Fruit fly (Drosophila melanogaster) whole organism, prepupa: ENCODE measurements around the gene CG14324.
A peak's percentile ranks its signal among the peaks of the same experiment; 100 is the strongest.

Source experiments
- Blimp-1 ChIP-seq: fragments of 200-800 bp; sonication (Bioruptor generic); optimal IDR thresholded peaks from 3 replicates; lab custom pipeline; 2017; ENCODE audit warnings: missing biosample characterization, missing genetic modification characterization, mild to moderate bottlenecking, moderate library complexity, missing genetic modification reagents
- CG10631 ChIP-seq: fragments of 200-800 bp; sonication (Bioruptor generic); optimal IDR thresholded peaks from 2 replicates; lab custom pipeline; 2016; ENCODE audit warnings: missing biosample characterization, missing genetic modification characterization
- CG10669 ChIP-seq: fragments of 200-800 bp; sonication (Bioruptor generic); optimal IDR thresholded peaks from 3 replicates; lab custom pipeline; 2018; ENCODE audit warnings: missing biosample characterization, mild to moderate bottlenecking, missing genetic modification characterization, moderate library complexity
- CG11294 ChIP-seq: fragments of 200-800 bp; sonication (Bioruptor generic); IDR thresholded peaks from 2 replicates; pipeline ENCODE4 v1.3.6; 2022; ENCODE audit warnings: missing biosample characterization, missing genetic modification characterization
- CG11762 ChIP-seq: fragments of 200-800 bp; sonication (Bioruptor generic); optimal IDR thresholded peaks from 3 replicates; lab custom pipeline; 2016; ENCODE audit warnings: missing biosample characterization, missing genetic modification characterization; ENCODE audit not compliant: insufficient read depth
- CG11902 ChIP-seq: fragments of 200-800 bp; sonication (Bioruptor generic); optimal IDR thresholded peaks from 3 replicates; lab custom pipeline; 2016; ENCODE audit warnings: missing biosample characterization, missing genetic modification characterization
- CG15336 ChIP-seq: fragments of 200-800 bp; sonication (Bioruptor generic); IDR thresholded peaks from 2 replicates; pipeline ENCODE4 v1.3.6; 2022; ENCODE audit warnings: missing biosample characterization, missing genetic modification characterization
- CG1621 ChIP-seq: fragments of 200-800 bp; sonication (Bioruptor generic); optimal IDR thresholded peaks from 3 replicates; lab custom pipeline; 2018; ENCODE audit warnings: missing biosample characterization, mild to moderate bottlenecking, missing genetic modification characterization
- CG16779 ChIP-seq: fragments of 200-800 bp; sonication (Bioruptor generic); optimal IDR thresholded peaks from 3 replicates; lab custom pipeline; 2017; ENCODE audit warnings: missing biosample characterization, mild to moderate bottlenecking, missing genetic modification characterization
- CG31627 ChIP-seq: fragments of 200-800 bp; sonication (Bioruptor generic); optimal IDR thresholded peaks from 3 replicates; lab custom pipeline; 2016; ENCODE audit warnings: missing biosample characterization, missing genetic modification characterization
- CG34406 ChIP-seq: fragments of 200-800 bp; sonication (Bioruptor generic); optimal IDR thresholded peaks from 3 replicates; lab custom pipeline; 2016; ENCODE audit warnings: missing biosample characterization, missing genetic modification characterization
- CG3919 ChIP-seq: fragments of 200-800 bp; sonication (Bioruptor generic); optimal IDR thresholded peaks from 3 replicates; lab custom pipeline; 2016; ENCODE audit warnings: missing biosample characterization, missing genetic modification characterization
- CG4318 ChIP-seq: fragments of 200-800 bp; sonication (Bioruptor generic); optimal IDR thresholded peaks from 3 replicates; lab custom pipeline; 2017; ENCODE audit warnings: missing biosample characterization, mild to moderate bottlenecking, missing genetic modification characterization
- CG6163 ChIP-seq: fragments of 200-800 bp; sonication (Bioruptor generic); IDR thresholded peaks from 3 replicates; pipeline ENCODE4 v1.3.6; 2022; ENCODE audit warnings: missing biosample characterization, missing genetic modification characterization
- CG6276 ChIP-seq: fragments of 200-800 bp; sonication (Bioruptor generic); optimal IDR thresholded peaks from 2 replicates; lab custom pipeline; 2017; ENCODE audit warnings: missing biosample characterization, mild to moderate bottlenecking, missing genetic modification characterization
- CG6792 ChIP-seq: fragments of 200-800 bp; sonication (Bioruptor generic); optimal IDR thresholded peaks from 3 replicates; lab custom pipeline; 2016; ENCODE audit warnings: missing biosample characterization, missing genetic modification characterization
- CG6808 ChIP-seq: fragments of 200-800 bp; sonication (Bioruptor generic); optimal IDR thresholded peaks from 3 replicates; lab custom pipeline; 2017; ENCODE audit warnings: missing biosample characterization, missing genetic modification characterization, mild to moderate bottlenecking, moderate library complexity, missing genetic modification reagents
- CG6854 ChIP-seq: fragments of 200-800 bp; sonication (Bioruptor generic); optimal IDR thresholded peaks from 2 replicates; lab custom pipeline; 2017; ENCODE audit warnings: missing biosample characterization, mild to moderate bottlenecking, missing genetic modification characterization
- CG7368 ChIP-seq: fragments of 200-800 bp; sonication (Bioruptor generic); optimal IDR thresholded peaks from 3 replicates; lab custom pipeline; 2016; ENCODE audit warnings: missing biosample characterization, missing genetic modification characterization
- CG8119 ChIP-seq: fragments of 200-800 bp; sonication (Bioruptor generic); IDR thresholded peaks from 3 replicates; pipeline ENCODE4 v1.3.6; 2022; ENCODE audit warnings: missing biosample characterization, missing genetic modification characterization
- CG8319 ChIP-seq: fragments of 200-800 bp; sonication (Bioruptor generic); optimal IDR thresholded peaks from 3 replicates; lab custom pipeline; 2016; ENCODE audit warnings: missing biosample characterization, missing genetic modification characterization
- CG8632 ChIP-seq: fragments of 200-800 bp; sonication (Bioruptor generic); optimal IDR thresholded peaks from 3 replicates; lab custom pipeline; 2016; ENCODE audit warnings: missing biosample characterization, missing genetic modification characterization
- CG9139 ChIP-seq: fragments of 200-800 bp; sonication (Bioruptor generic); optimal IDR thresholded peaks from 3 replicates; lab custom pipeline; 2017; ENCODE audit warnings: missing biosample characterization, mild to moderate bottlenecking, missing genetic modification characterization
- Eip75B ChIP-seq: fragments of 200-800 bp; sonication (Bioruptor generic); optimal IDR thresholded peaks from 3 replicates; lab custom pipeline; 2016; ENCODE audit warnings: missing biosample characterization, missing genetic modification characterization
- Eip78C ChIP-seq: fragments of 200-800 bp; sonication (Bioruptor generic); peaks from one replicate; lab custom pipeline; 2016; ENCODE audit warnings: missing biosample characterization, missing genetic modification characterization
- Eip93F ChIP-seq: fragments of 200-800 bp; sonication (Bioruptor generic); optimal IDR thresholded peaks from 2 replicates; lab custom pipeline; 2016; ENCODE audit warnings: missing biosample characterization, mild to moderate bottlenecking, missing genetic modification characterization
- Ets96B ChIP-seq: fragments of 200-800 bp; optimal IDR thresholded peaks from 2 replicates; lab custom pipeline; 2019; ENCODE audit warnings: missing biosample characterization, mild to moderate bottlenecking, missing genetic modification characterization, moderate library complexity
- Gug ChIP-seq: fragments of 200-800 bp; sonication (Bioruptor generic); IDR thresholded peaks from 2 replicates; pipeline ENCODE4 v1.3.6; 2022; ENCODE audit warnings: missing biosample characterization, missing genetic modification characterization
- Hr38 ChIP-seq: sonication (Bioruptor generic); optimal IDR thresholded peaks from 2 replicates; lab custom pipeline; 2016; ENCODE audit warnings: missing biosample characterization, missing genetic modification characterization
- Hr4 ChIP-seq: fragments of 200-800 bp; sonication (Bioruptor generic); optimal IDR thresholded peaks from 3 replicates; lab custom pipeline; 2016; ENCODE audit warnings: missing biosample characterization, missing genetic modification characterization
- Lpt ChIP-seq: fragments of 200-800 bp; sonication (Bioruptor generic); optimal IDR thresholded peaks from 3 replicates; lab custom pipeline; 2016; ENCODE audit warnings: missing biosample characterization, missing genetic modification characterization
- Met ChIP-seq: fragments of 200-800 bp; sonication (Bioruptor generic); optimal IDR thresholded peaks from 3 replicates; lab custom pipeline; 2016; ENCODE audit warnings: missing biosample characterization, missing genetic modification characterization
- OdsH ChIP-seq: fragments of 200-800 bp; sonication (Bioruptor generic); optimal IDR thresholded peaks from 3 replicates; lab custom pipeline; 2016; ENCODE audit warnings: missing biosample characterization, missing genetic modification characterization
- Smox ChIP-seq: fragments of 200-800 bp; sonication (Bioruptor generic); optimal IDR thresholded peaks from 3 replicates; lab custom pipeline; 2016; ENCODE audit warnings: missing biosample characterization, missing genetic modification characterization
- Sox102F ChIP-seq: fragments of 200-800 bp; sonication (Bioruptor generic); optimal IDR thresholded peaks from 2 replicates; lab custom pipeline; 2016; ENCODE audit warnings: missing biosample characterization, mild to moderate bottlenecking, missing genetic modification characterization
- Sox15 ChIP-seq: fragments of 200-800 bp; sonication (Bioruptor generic); optimal IDR thresholded peaks from 3 replicates; lab custom pipeline; 2016; ENCODE audit warnings: missing biosample characterization, missing genetic modification characterization
- achi ChIP-seq: fragments of 200-800 bp; sonication (Bioruptor generic); optimal IDR thresholded peaks from 3 replicates; lab custom pipeline; 2016; ENCODE audit warnings: missing biosample characterization, missing genetic modification characterization
- acj6 ChIP-seq: fragments of 200-800 bp; sonication (Bioruptor generic); optimal IDR thresholded peaks from 3 replicates; lab custom pipeline; 2016; ENCODE audit warnings: missing biosample characterization, missing genetic modification characterization
- cyc ChIP-seq: fragments of 200-800 bp; sonication (Bioruptor generic); optimal IDR thresholded peaks from 3 replicates; lab custom pipeline; 2016; ENCODE audit warnings: missing biosample characterization, missing genetic modification characterization
- dac ChIP-seq: fragments of 200-800 bp; sonication (Bioruptor generic); optimal IDR thresholded peaks from 2 replicates; lab custom pipeline; 2017; ENCODE audit warnings: missing biosample characterization, mild to moderate bottlenecking, missing genetic modification characterization
- dsx ChIP-seq: fragments of 200-800 bp; optimal IDR thresholded peaks from 3 replicates; lab custom pipeline; 2019; ENCODE audit warnings: missing biosample characterization, mild to moderate bottlenecking, missing genetic modification characterization, moderate library complexity; ENCODE audit not compliant: poor library complexity, severe bottlenecking
- eg ChIP-seq: fragments of 200-800 bp; sonication (Bioruptor generic); IDR thresholded peaks from 3 replicates; pipeline ENCODE4 v1.3.6; 2022; ENCODE audit warnings: missing biosample characterization, missing genetic modification characterization
- esn ChIP-seq: fragments of 200-800 bp; sonication (Bioruptor generic); optimal IDR thresholded peaks from 2 replicates; lab custom pipeline; 2016; ENCODE audit warnings: missing biosample characterization, mild to moderate bottlenecking, missing genetic modification characterization, moderate library complexity
- fd59A ChIP-seq: fragments of 200-800 bp; sonication (Bioruptor generic); optimal IDR thresholded peaks from 2 replicates; lab custom pipeline; 2017; ENCODE audit warnings: missing biosample characterization, mild to moderate bottlenecking, missing genetic modification characterization, missing genetic modification reagents
- fd85E ChIP-seq: fragments of 200-800 bp; sonication (Bioruptor generic); optimal IDR thresholded peaks from 3 replicates; lab custom pipeline; 2016; ENCODE audit warnings: missing biosample characterization, missing genetic modification characterization
- fkh ChIP-seq: fragments of 200-800 bp; sonication (Bioruptor generic); optimal IDR thresholded peaks from 3 replicates; lab custom pipeline; 2017; ENCODE audit warnings: missing biosample characterization, mild to moderate bottlenecking, missing genetic modification characterization, moderate library complexity
- pdm3 ChIP-seq: fragments of 200-800 bp; sonication (Bioruptor generic); optimal IDR thresholded peaks from 3 replicates; lab custom pipeline; 2016; ENCODE audit warnings: missing biosample characterization, missing genetic modification characterization
- ss ChIP-seq, 2 experiments: fragments of 200-800 bp; sonication (Bioruptor generic); optimal IDR thresholded peaks; 2 replicates in 1 of 2; 3 replicates in 1 of 2; lab custom pipeline; 2017 to 2018; ENCODE audit warnings: mild to moderate bottlenecking in 2 of 2, missing biosample characterization in 2 of 2, missing genetic modification characterization in 2 of 2, moderate library complexity in 1 of 2
- svp ChIP-seq: fragments of 200-800 bp; sonication (Bioruptor generic); peaks from one replicate; lab custom pipeline; 2016; ENCODE audit warnings: missing biosample characterization, missing genetic modification characterization
- topi ChIP-seq: fragments of 200-800 bp; sonication (Bioruptor generic); optimal IDR thresholded peaks from 3 replicates; lab custom pipeline; 2016; ENCODE audit warnings: missing biosample characterization, missing genetic modification characterization
- vri ChIP-seq: fragments of 200-800 bp; sonication (Bioruptor generic); optimal IDR thresholded peaks from 3 replicates; lab custom pipeline; 2016; ENCODE audit warnings: missing biosample characterization, mild to moderate bottlenecking, missing genetic modification characterization

Gene CG14324

dm6 chr3R:17604198-17604879, 14.3 kb downstream of the CG14324 start:
- TF ChIP-seq CG1621 (peak; percentile 22), Eip75B (no peak), CG34406 (peak; percentile 56), cyc (peak; percentile 12), CG9139 (peak; percentile 19), dsx (GFP tag; lab: Kevin White, UChicago) (peak; percentile 58), CG15336 (peak; percentile 37), CG7368 (GFP tag; lab: Kevin White, UChicago) (no peak), Eip93F (GFP tag; lab: Kevin White, UChicago) (no peak), topi (GFP tag; lab: Kevin White, UChicago) (peak; percentile 37), CG8632 (peak; percentile 33), acj6 (GFP tag; lab: Kevin White, UChicago) (peak; percentile 36), CG6808 (GFP tag; lab: Kevin White, UChicago) (peak; percentile 65), Gug (no peak), CG6163 (GFP tag; lab: Robert Waterston, UW) (no peak), Hr4 (GFP tag; lab: Kevin White, UChicago) (peak; percentile 22), Smox (GFP tag; lab: Kevin White, UChicago) (peak; percentile 43), eg (GFP tag; lab: Robert Waterston, UW) (peak; percentile 45; the same call in 1 of the 3 replicates), CG10669 (GFP tag; lab: Kevin White, UChicago) (peak; percentile 66), Ets96B (tag; lab: Kevin White, UChicago) (peak; percentile 66), dac (GFP tag; lab: Kevin White, UChicago) (peak; percentile 3), CG16779 (tag; lab: Kevin White, UChicago) (peak; percentile 44), OdsH (GFP tag; lab: Kevin White, UChicago) (peak; percentile 50), svp (GFP tag; lab: Kevin White, UChicago) (peak; percentile 45), Sox15 (GFP tag; lab: Kevin White, UChicago) (peak; percentile 15), Lpt (no peak), CG11762 (peak; percentile 12), Hr38 (GFP tag; lab: Kevin White, UChicago) (no peak), CG6854 (no peak), Blimp-1 (GFP tag; lab: Kevin White, UChicago) (peak; percentile 20), Eip78C (GFP tag; lab: Kevin White, UChicago) (peak; percentile 88), CG4318 (GFP tag; lab: Kevin White, UChicago) (peak; percentile 50), CG8319 (no peak), fkh (GFP tag; lab: Kevin White, UChicago) (peak; percentile 10), fd85E (GFP tag; lab: Kevin White, UChicago) (no peak), esn (GFP tag; lab: Kevin White, UChicago) (no peak), achi (GFP tag; lab: Kevin White, UChicago) (peak; percentile 59), CG10631 (GFP tag; lab: Kevin White, UChicago) (peak; percentile 55), ss (GFP tag; optimal IDR thresholded peaks at IDR 0.05; lab: Kevin White, UChicago) (peak; percentile 28 to 75), CG31627 (GFP tag; lab: Kevin White, UChicago) (peak; percentile 27), CG11294 (GFP tag; lab: Robert Waterston, UW) (peak; percentile 24; the same call in 1 of the 2 replicates), CG8119 (GFP tag; lab: Robert Waterston, UW) (peak; percentile 51), CG3919 (GFP tag; lab: Kevin White, UChicago) (peak; percentile 21), Met (GFP tag; lab: Kevin White, UChicago) (peak; percentile 17), pdm3 (no peak), fd59A (peak; percentile 33), CG6276 (peak; percentile 60), vri (GFP tag; lab: Kevin White, UChicago) (peak; percentile 64), Sox102F (GFP tag; lab: Kevin White, UChicago) (peak; percentile 43), CG6792 (GFP tag; lab: Kevin White, UChicago) (peak; percentile 39), CG11902 (GFP tag; lab: Kevin White, UChicago) (peak; percentile 11)
